Worm (Caenorhabditis elegans): ENCODE results near the gene D2089.3.
A peak's percentile ranks its signal among the peaks of the same experiment; 100 is the strongest.

The D2089.3 gene

ce11 chrII:10665031-10665430, at the start of gene D2089.3:
Gene D2089.3, minus strand, starts transcription at chrII:10665131.
- TF ChIP-seq K12H6.12 (tag; optimal IDR thresholded peaks at IDR 0.05) (no peak), sea-2 (GFP tag; IDR thresholded peaks at IDR 0.05) (no peak), snpc-4 (GFP tag; optimal IDR thresholded peaks at IDR 0.05) (no peak), snpc-4 (tag; optimal IDR thresholded peaks at IDR 0.05) (no peak), sptf-2 (GFP tag; optimal IDR thresholded peaks at IDR 0.05) (no peak), hrde-1 (tag; optimal IDR thresholded peaks at IDR 0.05; ENCODE audit: borderline replicate concordance) (no peak), ceh-58 (GFP tag; IDR thresholded peaks at IDR 0.05) (no peak), xnd-1 (tag; optimal IDR thresholded peaks at IDR 0.05) (no peak), lin-54 (GFP tag; optimal IDR thresholded peaks at IDR 0.05) (no peak), tbp1 (GFP tag; optimal IDR thresholded peaks at IDR 0.05) (no peak), T07F8.4 (tag; optimal IDR thresholded peaks at IDR 0.05) (no peak), aptf-3 (GFP tag; IDR thresholded peaks at IDR 0.05) (no peak), zim-3 (tag; optimal IDR thresholded peaks at IDR 0.05) (no peak)

- peak; percentile 56 for TF ChIP-seq lsl-1 (GFP tag; optimal IDR thresholded peaks at IDR 0.05)
- no peak for TF ChIP-seq rpc-1 (optimal IDR thresholded peaks at IDR 0.05)
- TF ChIP-seq rpc-1 (tag; optimal IDR thresholded peaks at IDR 0.05), result no peak
- TF ChIP-seq ccch-3 (GFP tag; optimal IDR thresholded peaks at IDR 0.05), result no peak
- no peak for TF ChIP-seq snpc-1.1 (tag; optimal IDR thresholded peaks at IDR 0.05; ENCODE audit: insufficient read depth)
- no peak for TF ChIP-seq Y67H2A.10 (GFP tag; conservative IDR thresholded peaks at IDR 0.05)
- no peak for TF ChIP-seq lin-26 (GFP tag; IDR thresholded peaks at IDR 0.05)
- peak; percentile 87 for TF ChIP-seq lin-54 (GFP tag; optimal IDR thresholded peaks at IDR 0.05)
- 0 out of 2 replicates have a peak, but pooled peaks have one; percentile 16 for TF ChIP-seq madf-8 (GFP tag; conservative IDR thresholded peaks at IDR 0.05)
- TF ChIP-seq die-1 (tag; optimal IDR thresholded peaks at IDR 0.05), result no peak
- TF ChIP-seq F33H1.4 (GFP tag; IDR thresholded peaks at IDR 0.05), result no peak
- TF ChIP-seq snpc-3.4 (tag; optimal IDR thresholded peaks at IDR 0.05), result no peak
- TF ChIP-seq tbp1 (GFP tag; optimal IDR thresholded peaks at IDR 0.05), result no peak
- TF ChIP-seq hsf-1 (GFP tag; IDR thresholded peaks at IDR 0.05), result no peak
- TF ChIP-seq gei-17 (GFP tag; optimal IDR thresholded peaks at IDR 0.05), result no peak
- TF ChIP-seq let-607 (tag; optimal IDR thresholded peaks at IDR 0.05), result no peak
- TF ChIP-seq lin-35 (GFP tag; optimal IDR thresholded peaks at IDR 0.05), result peak in 2 of 3 experiments; percentile 31 to 37
- no peak for TF ChIP-seq nhr-27 (tag; optimal IDR thresholded peaks at IDR 0.05)
- TF ChIP-seq dpl-1 (GFP tag; optimal IDR thresholded peaks at IDR 0.05), result peak; percentile 69
- no peak for TF ChIP-seq nhr-90 (tag; optimal IDR thresholded peaks at IDR 0.05)
- no peak for TF ChIP-seq egl-44 (GFP tag; IDR thresholded peaks at IDR 0.05)
- no peak for TF ChIP-seq zim-3 (tag; optimal IDR thresholded peaks at IDR 0.05)
- TF ChIP-seq ama-1 (optimal IDR thresholded peaks at IDR 0.05), result no peak
- TF ChIP-seq ama-1 (GFP tag; optimal IDR thresholded peaks at IDR 0.05), result no peak
- no peak for TF ChIP-seq Y53G8AR.9 (GFP tag; conservative IDR thresholded peaks at IDR 0.05)
- no peak for TF ChIP-seq lin-40 (tag; optimal IDR thresholded peaks at IDR 0.05)
- no peak for TF ChIP-seq Y56A3A.18 (GFP tag; IDR thresholded peaks at IDR 0.05)
- no peak for TF ChIP-seq rec-8 (tag; optimal IDR thresholded peaks at IDR 0.05)
- TF ChIP-seq mxl-1 (tag; optimal IDR thresholded peaks at IDR 0.05), result no peak
- TF ChIP-seq dpff-1 (tag; optimal IDR thresholded peaks at IDR 0.05), result no peak
- no peak for TF ChIP-seq F49E8.2 (tag; optimal IDR thresholded peaks at IDR 0.05; ENCODE audit: insufficient read depth)
- peak; percentile 10 for TF ChIP-seq xnd-1 (tag; optimal IDR thresholded peaks at IDR 0.05)
- no peak for TF ChIP-seq sptf-2 (GFP tag; optimal IDR thresholded peaks at IDR 0.05)
- peak; percentile 64 for TF ChIP-seq efl-1 (GFP tag; optimal IDR thresholded peaks at IDR 0.05)
- TF ChIP-seq mel-28 (tag; optimal IDR thresholded peaks at IDR 0.05; ENCODE audit: borderline replicate concordance), result no peak
- no peak for TF ChIP-seq aptf-2 (GFP tag; conservative IDR thresholded peaks at IDR 0.05)
- no peak for TF ChIP-seq Y95B8A.8 (GFP tag; IDR thresholded peaks at IDR 0.05)
- peak; percentile 47; the same call in 1 of the 2 replicates for TF ChIP-seq madf-6 (GFP tag; IDR thresholded peaks at IDR 0.05)
These were observed 49.5 kb upstream of the D2089.3 start, which contains the start of the genes dph-2 and C09G5.7 for ce11 chrII:10714262-10714933. Gene dph-2, minus strand, starts transcription at chrII:10714297. Gene C09G5.7, plus strand, starts transcription at chrII:10714883.

All from whole organism, young adult.